Fruit fly (Drosophila melanogaster) whole organism: Measurements from ENCODE around the gene CG11168.

Source experiments
- CG8478 ChIP-seq: fragments of >200 bp; optimal IDR thresholded peaks from 2 replicates; lab custom pipeline; 2018; ENCODE audit warnings: inconsistent platforms
- Dll ChIP-seq: fragments of >200 bp; optimal IDR thresholded peaks from 2 replicates; lab custom pipeline; 2017
- EcR ChIP-seq, 2 experiments: fragments of >200 bp; optimal IDR thresholded peaks; 2 replicates each; lab custom pipeline; 2017; ENCODE audit warnings: missing biosample characterization in 2 of 2, missing genetic modification characterization in 2 of 2, missing genetic modification reagents in 2 of 2
- pan ChIP-seq: fragments of >200 bp; optimal IDR thresholded peaks from 2 replicates; lab custom pipeline; 2017
- psq ChIP-seq: fragments of >200 bp; optimal IDR thresholded peaks from 2 replicates; lab custom pipeline; 2017
- usp ChIP-seq: fragments of >200 bp; optimal IDR thresholded peaks from 2 replicates; lab custom pipeline; 2017; ENCODE audit warnings: missing biosample characterization, missing genetic modification characterization, mixed read lengths

DNA sequence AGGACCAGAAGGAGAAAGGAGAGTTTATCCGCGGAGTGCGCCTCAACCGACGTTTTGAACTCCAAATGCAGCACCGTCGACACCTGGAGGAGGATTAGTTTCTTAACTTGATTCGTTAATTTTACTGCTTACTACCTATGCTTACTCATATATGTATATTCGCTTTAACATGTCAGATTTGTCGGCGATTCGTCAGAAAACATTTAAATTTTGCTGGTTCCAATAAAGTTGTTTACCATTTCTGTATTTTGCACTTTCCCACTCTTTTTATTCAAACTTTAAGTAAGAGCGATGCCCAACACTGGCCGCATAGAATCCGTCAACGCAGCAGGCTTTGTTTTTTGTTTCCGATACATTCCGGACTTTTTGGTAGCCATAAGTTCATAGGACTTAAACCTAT, 7.0 kb downstream of the CG11168 start, which contains the start of gene Trf4-2:
- no peak for TF ChIP-seq EcR (GFP tag; optimal IDR thresholded peaks at IDR 0.05; lab: Kevin White, UChicago)
- TF ChIP-seq usp (GFP tag; lab: Kevin White, UChicago): no peak
- no peak for TF ChIP-seq psq (lab: Kevin White, UChicago)
- no peak for TF ChIP-seq Dll
- no peak for TF ChIP-seq pan (lab: Kevin White, UChicago)
- TF ChIP-seq CG8478: no peak
